Fruit fly (Drosophila melanogaster): ENCODE data around the gene CG14717.
A peak's percentile ranks its signal among the peaks of the same experiment; 100 is the strongest.

Gene CG14717

dm6 chr3R:11688055-11688454 lies 8.3 kb upstream of the CG14717 start, which contains the start of gene CG6834 (continued):
- TF ChIP-seq PHDP (tag; optimal IDR thresholded peaks at IDR 0.05) (peak; percentile 43), CG18619 (GFP tag; optimal IDR thresholded peaks at IDR 0.05) (no peak), CG14710 (tag; optimal IDR thresholded peaks at IDR 0.05) (no peak), Side (GFP tag; optimal IDR thresholded peaks at IDR 0.05) (no peak), CG34376 (GFP tag; optimal IDR thresholded peaks at IDR 0.05) (peak; percentile 74), cg (GFP tag; optimal IDR thresholded peaks at IDR 0.05) (no peak), CG10267 (tag; optimal IDR thresholded peaks at IDR 0.05) (no peak), CG13624 (GFP tag; optimal IDR thresholded peaks at IDR 0.05) (peak; percentile 19), pan (optimal IDR thresholded peaks at IDR 0.05) (no peak), pan (GFP tag; optimal IDR thresholded peaks at IDR 0.05 in 1 of 2, IDR thresholded peaks at IDR 0.05 in 1 of 2) (no peak), Dip3 (GFP tag; optimal IDR thresholded peaks at IDR 0.05) (no peak), so (GFP tag; IDR thresholded peaks at IDR 0.05) (no peak), CG18011 (GFP tag; optimal IDR thresholded peaks at IDR 0.05) (no peak), Hmx (GFP tag; optimal IDR thresholded peaks at IDR 0.05) (no peak), H15 (GFP tag; IDR thresholded peaks at IDR 0.05) (no peak), CG11695 (GFP tag; IDR thresholded peaks at IDR 0.05) (no peak), Nf-YA (GFP tag; IDR thresholded peaks at IDR 0.05) (no peak), gce (GFP tag; IDR thresholded peaks at IDR 0.05) (no peak), CrebB (tag; optimal IDR thresholded peaks at IDR 0.05) (peak; percentile 62), HLHmδ (GFP tag; optimal IDR thresholded peaks at IDR 0.05) (no peak), org-1 (GFP tag; optimal IDR thresholded peaks at IDR 0.05) (no peak), ATbp (GFP tag; optimal IDR thresholded peaks at IDR 0.05) (peak; percentile 1), crol (GFP tag; IDR thresholded peaks at IDR 0.05) (no peak), Six4 (GFP tag; optimal IDR thresholded peaks at IDR 0.05) (no peak), HLH4C (GFP tag; IDR thresholded peaks at IDR 0.05; ENCODE audit: partially characterized antibody) (no peak), CG10366 (GFP tag; IDR thresholded peaks at IDR 0.05) (no peak), CG13296 (GFP tag; optimal IDR thresholded peaks at IDR 0.05) (peak; percentile 53), eve (GFP tag; optimal IDR thresholded peaks at IDR 0.05) (peak in 1 of 2 experiments; percentile 45), lab (GFP tag; optimal IDR thresholded peaks at IDR 0.05) (peak; percentile 23), sug (tag; optimal IDR thresholded peaks at IDR 0.05) (peak; percentile 96), repo (GFP tag; optimal IDR thresholded peaks at IDR 0.05) (no peak), CG1603 (tag; optimal IDR thresholded peaks at IDR 0.05) (peak; percentile 15), bigmax (GFP tag; optimal IDR thresholded peaks at IDR 0.05) (no peak), abd-A (tag; optimal IDR thresholded peaks at IDR 0.05) (no peak), salm (tag; optimal IDR thresholded peaks at IDR 0.05) (peak; percentile 66), CG15479 (GFP tag; optimal IDR thresholded peaks at IDR 0.05) (no peak), CG8765 (GFP tag; IDR thresholded peaks at IDR 0.05) (no peak), CG7745 (tag; optimal IDR thresholded peaks at IDR 0.05) (peak; percentile 9), CG17361 (GFP tag; IDR thresholded peaks at IDR 0.05) (no peak), Awh (GFP tag; IDR thresholded peaks at IDR 0.05) (no peak), CG9727 (GFP tag; optimal IDR thresholded peaks at IDR 0.05) (no peak), crp (GFP tag; optimal IDR thresholded peaks at IDR 0.05) (no peak), CHES-1-like (GFP tag; optimal IDR thresholded peaks at IDR 0.05) (no peak), CG31365 (tag; optimal IDR thresholded peaks at IDR 0.05) (peak; percentile 0), jing (GFP tag; optimal IDR thresholded peaks at IDR 0.05) (no peak), Sox100B (GFP tag; optimal IDR thresholded peaks at IDR 0.05) (no peak), ttk (GFP tag; IDR thresholded peaks at IDR 0.05) (no peak), Camta (GFP tag; optimal IDR thresholded peaks at IDR 0.05) (no peak), Nf-YC (tag; optimal IDR thresholded peaks at IDR 0.05) (peak; percentile 34), CG10979 (tag; optimal IDR thresholded peaks at IDR 0.05) (no peak), CG12071 (GFP tag; optimal IDR thresholded peaks at IDR 0.05) (peak; percentile 12), ato (GFP tag; IDR thresholded peaks at IDR 0.05; ENCODE audit: partially characterized antibody) (no peak)
